Fruit fly (Drosophila melanogaster) whole organism, prepupa: Measurements from ENCODE around the gene Nup93-2.

ENCODE experiments used
- Blimp-1 ChIP-seq: fragments of 200-800 bp; sonication (Bioruptor generic); optimal IDR thresholded peaks from 3 replicates; lab custom pipeline; 2017; ENCODE audit warnings: missing biosample characterization, missing genetic modification characterization, mild to moderate bottlenecking, moderate library complexity, missing genetic modification reagents
- CG10631 ChIP-seq: fragments of 200-800 bp; sonication (Bioruptor generic); optimal IDR thresholded peaks from 2 replicates; lab custom pipeline; 2016; ENCODE audit warnings: missing biosample characterization, missing genetic modification characterization
- CG11902 ChIP-seq: fragments of 200-800 bp; sonication (Bioruptor generic); optimal IDR thresholded peaks from 3 replicates; lab custom pipeline; 2016; ENCODE audit warnings: missing biosample characterization, missing genetic modification characterization
- CG15336 ChIP-seq: fragments of 200-800 bp; sonication (Bioruptor generic); IDR thresholded peaks from 2 replicates; pipeline ENCODE4 v1.3.6; 2022; ENCODE audit warnings: missing biosample characterization, missing genetic modification characterization
- CG32006 ChIP-seq: fragments of 200-800 bp; sonication (Bioruptor generic); optimal IDR thresholded peaks from 3 replicates; lab custom pipeline; 2017; ENCODE audit warnings: missing biosample characterization, mild to moderate bottlenecking, missing genetic modification characterization
- CG3919 ChIP-seq: fragments of 200-800 bp; sonication (Bioruptor generic); optimal IDR thresholded peaks from 3 replicates; lab custom pipeline; 2016; ENCODE audit warnings: missing biosample characterization, missing genetic modification characterization
- CG4318 ChIP-seq: fragments of 200-800 bp; sonication (Bioruptor generic); optimal IDR thresholded peaks from 3 replicates; lab custom pipeline; 2017; ENCODE audit warnings: missing biosample characterization, mild to moderate bottlenecking, missing genetic modification characterization
- CG6163 ChIP-seq: fragments of 200-800 bp; sonication (Bioruptor generic); IDR thresholded peaks from 3 replicates; pipeline ENCODE4 v1.3.6; 2022; ENCODE audit warnings: missing biosample characterization, missing genetic modification characterization
- CG6854 ChIP-seq: fragments of 200-800 bp; sonication (Bioruptor generic); optimal IDR thresholded peaks from 2 replicates; lab custom pipeline; 2017; ENCODE audit warnings: missing biosample characterization, mild to moderate bottlenecking, missing genetic modification characterization
- CG7368 ChIP-seq: fragments of 200-800 bp; sonication (Bioruptor generic); optimal IDR thresholded peaks from 3 replicates; lab custom pipeline; 2016; ENCODE audit warnings: missing biosample characterization, missing genetic modification characterization
- CG8632 ChIP-seq: fragments of 200-800 bp; sonication (Bioruptor generic); optimal IDR thresholded peaks from 3 replicates; lab custom pipeline; 2016; ENCODE audit warnings: missing biosample characterization, missing genetic modification characterization
- Eip75B ChIP-seq: fragments of 200-800 bp; sonication (Bioruptor generic); optimal IDR thresholded peaks from 3 replicates; lab custom pipeline; 2016; ENCODE audit warnings: missing biosample characterization, missing genetic modification characterization
- Eip78C ChIP-seq: fragments of 200-800 bp; sonication (Bioruptor generic); peaks from one replicate; lab custom pipeline; 2016; ENCODE audit warnings: missing biosample characterization, missing genetic modification characterization
- Eip93F ChIP-seq: fragments of 200-800 bp; sonication (Bioruptor generic); optimal IDR thresholded peaks from 2 replicates; lab custom pipeline; 2016; ENCODE audit warnings: missing biosample characterization, mild to moderate bottlenecking, missing genetic modification characterization
- Hr38 ChIP-seq: sonication (Bioruptor generic); optimal IDR thresholded peaks from 2 replicates; lab custom pipeline; 2016; ENCODE audit warnings: missing biosample characterization, missing genetic modification characterization
- Met ChIP-seq: fragments of 200-800 bp; sonication (Bioruptor generic); optimal IDR thresholded peaks from 3 replicates; lab custom pipeline; 2016; ENCODE audit warnings: missing biosample characterization, missing genetic modification characterization
- OdsH ChIP-seq: fragments of 200-800 bp; sonication (Bioruptor generic); optimal IDR thresholded peaks from 3 replicates; lab custom pipeline; 2016; ENCODE audit warnings: missing biosample characterization, missing genetic modification characterization
- Sox102F ChIP-seq: fragments of 200-800 bp; sonication (Bioruptor generic); optimal IDR thresholded peaks from 2 replicates; lab custom pipeline; 2016; ENCODE audit warnings: missing biosample characterization, mild to moderate bottlenecking, missing genetic modification characterization
- Sox14 ChIP-seq: fragments of 200-800 bp; sonication (Bioruptor generic); optimal IDR thresholded peaks from 3 replicates; lab custom pipeline; 2016; ENCODE audit warnings: missing biosample characterization, missing genetic modification characterization
- achi ChIP-seq: fragments of 200-800 bp; sonication (Bioruptor generic); optimal IDR thresholded peaks from 3 replicates; lab custom pipeline; 2016; ENCODE audit warnings: missing biosample characterization, missing genetic modification characterization
- cyc ChIP-seq: fragments of 200-800 bp; sonication (Bioruptor generic); optimal IDR thresholded peaks from 3 replicates; lab custom pipeline; 2016; ENCODE audit warnings: missing biosample characterization, missing genetic modification characterization
- dsx ChIP-seq: fragments of 200-800 bp; optimal IDR thresholded peaks from 3 replicates; lab custom pipeline; 2019; ENCODE audit warnings: missing biosample characterization, mild to moderate bottlenecking, missing genetic modification characterization, moderate library complexity; ENCODE audit not compliant: poor library complexity, severe bottlenecking
- esn ChIP-seq: fragments of 200-800 bp; sonication (Bioruptor generic); optimal IDR thresholded peaks from 2 replicates; lab custom pipeline; 2016; ENCODE audit warnings: missing biosample characterization, mild to moderate bottlenecking, missing genetic modification characterization, moderate library complexity
- fd59A ChIP-seq: fragments of 200-800 bp; sonication (Bioruptor generic); optimal IDR thresholded peaks from 2 replicates; lab custom pipeline; 2017; ENCODE audit warnings: missing biosample characterization, mild to moderate bottlenecking, missing genetic modification characterization, missing genetic modification reagents
- lz ChIP-seq: fragments of 200-800 bp; sonication (Bioruptor generic); optimal IDR thresholded peaks from 3 replicates; lab custom pipeline; 2016; ENCODE audit warnings: missing biosample characterization, missing genetic modification characterization
- pdm3 ChIP-seq: fragments of 200-800 bp; sonication (Bioruptor generic); optimal IDR thresholded peaks from 3 replicates; lab custom pipeline; 2016; ENCODE audit warnings: missing biosample characterization, missing genetic modification characterization
- spab ChIP-seq: fragments of 200-800 bp; sonication (Bioruptor generic); optimal IDR thresholded peaks from 2 replicates; lab custom pipeline; 2017; ENCODE audit warnings: missing biosample characterization, mild to moderate bottlenecking, missing genetic modification characterization, missing genetic modification reagents
- ss ChIP-seq, 2 experiments: fragments of 200-800 bp; sonication (Bioruptor generic); optimal IDR thresholded peaks; 2 replicates in 1 of 2; 3 replicates in 1 of 2; lab custom pipeline; 2017 to 2018; ENCODE audit warnings: mild to moderate bottlenecking in 2 of 2, missing biosample characterization in 2 of 2, missing genetic modification characterization in 2 of 2, moderate library complexity in 1 of 2
- svp ChIP-seq: fragments of 200-800 bp; sonication (Bioruptor generic); peaks from one replicate; lab custom pipeline; 2016; ENCODE audit warnings: missing biosample characterization, missing genetic modification characterization
- topi ChIP-seq: fragments of 200-800 bp; sonication (Bioruptor generic); optimal IDR thresholded peaks from 3 replicates; lab custom pipeline; 2016; ENCODE audit warnings: missing biosample characterization, missing genetic modification characterization
- vri ChIP-seq: fragments of 200-800 bp; sonication (Bioruptor generic); optimal IDR thresholded peaks from 3 replicates; lab custom pipeline; 2016; ENCODE audit warnings: missing biosample characterization, mild to moderate bottlenecking, missing genetic modification characterization

The Nup93-2 gene

DNA sequence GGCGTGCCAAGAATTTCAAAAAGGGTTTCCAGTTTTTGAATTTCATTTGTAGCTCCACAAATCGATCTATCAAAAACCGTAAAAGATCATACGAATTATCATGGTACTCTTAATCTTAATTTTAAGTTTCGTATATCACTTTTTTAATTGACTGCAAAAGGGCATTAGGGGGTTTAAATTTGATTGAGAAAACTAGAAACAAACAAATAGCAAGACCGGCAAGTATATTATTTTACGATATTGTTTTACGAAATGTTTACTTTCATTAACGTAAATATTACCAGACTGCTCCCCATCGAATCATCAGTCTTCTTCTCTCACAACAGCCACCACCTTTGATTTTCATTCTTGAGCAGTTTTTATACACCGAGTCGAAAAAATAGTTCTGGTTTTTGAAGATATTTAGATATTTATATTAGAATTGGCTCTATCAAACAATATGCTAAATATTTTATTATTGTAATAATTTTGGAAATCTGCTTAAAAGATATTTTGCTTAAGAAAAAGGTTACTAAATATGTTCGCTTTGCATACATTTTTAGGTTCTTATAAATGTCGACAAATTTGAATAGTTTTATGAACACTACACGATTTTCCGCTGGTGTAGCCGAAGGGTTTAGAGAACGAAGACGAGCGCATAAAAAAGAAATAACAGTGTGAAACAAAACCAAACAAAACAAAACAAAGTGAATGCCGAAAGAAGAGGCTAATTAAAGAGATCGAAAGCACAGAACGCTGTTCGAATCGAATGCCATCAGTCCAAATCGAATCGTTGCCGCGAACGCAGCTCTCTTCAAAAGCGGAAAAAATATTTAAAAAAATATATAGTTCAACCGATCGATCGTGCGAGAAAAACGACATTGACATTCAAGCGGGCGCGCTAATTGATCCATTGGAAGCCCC is 20.0 kb upstream of the Nup93-2 start, which contains the start of gene Sdr (continued):
- TF ChIP-seq Blimp-1 (GFP tag; lab: Kevin White, UChicago) (peak; percentile 50), CG7368 (no peak), CG4318 (GFP tag; lab: Kevin White, UChicago) (no peak), spab (GFP tag; lab: Kevin White, UChicago) (peak; percentile 11), CG8632 (peak; percentile 49), pdm3 (GFP tag; lab: Kevin White, UChicago) (peak; percentile 22), Eip93F (no peak), CG11902 (GFP tag; lab: Kevin White, UChicago) (peak; percentile 58), CG15336 (0 out of 2 replicates have a peak, but pooled peaks have one; percentile 9), Sox102F (peak; percentile 29)

DNA sequence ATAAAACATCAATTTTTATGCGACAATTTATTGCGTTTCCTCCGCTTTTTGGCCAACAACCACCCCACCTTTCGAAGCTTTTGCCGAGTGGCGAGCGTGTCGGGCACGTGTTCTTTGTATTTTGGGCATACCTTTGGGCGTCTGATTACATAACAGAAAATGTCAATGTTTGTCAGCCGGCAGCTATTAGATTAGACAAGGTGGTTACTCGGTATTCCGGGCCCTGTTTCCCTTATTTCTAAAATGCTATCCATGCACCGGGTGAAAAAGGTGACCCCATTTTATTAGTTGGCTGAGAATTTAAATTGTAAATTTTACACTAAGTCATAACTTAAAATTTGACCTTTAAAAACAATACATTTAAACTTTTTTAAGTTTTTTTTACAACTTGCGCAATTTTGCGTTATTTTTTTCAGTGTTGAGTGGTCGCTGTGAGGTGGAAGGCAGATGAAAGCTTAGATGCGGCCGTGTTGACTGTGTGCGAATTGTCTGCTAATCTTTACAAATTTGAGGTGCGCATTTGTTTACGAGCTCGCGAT is 14.3 kb upstream of the Nup93-2 start:
- TF ChIP-seq vri, result no peak
- no peak for TF ChIP-seq Eip75B (GFP tag; lab: Kevin White, UChicago)
- TF ChIP-seq pdm3 (GFP tag; lab: Kevin White, UChicago), result no peak
- no peak for TF ChIP-seq CG10631
- no peak for TF ChIP-seq ss (GFP tag; optimal IDR thresholded peaks at IDR 0.05; lab: Kevin White, UChicago)
- no peak for TF ChIP-seq fd59A (GFP tag; lab: Kevin White, UChicago)

DNA sequence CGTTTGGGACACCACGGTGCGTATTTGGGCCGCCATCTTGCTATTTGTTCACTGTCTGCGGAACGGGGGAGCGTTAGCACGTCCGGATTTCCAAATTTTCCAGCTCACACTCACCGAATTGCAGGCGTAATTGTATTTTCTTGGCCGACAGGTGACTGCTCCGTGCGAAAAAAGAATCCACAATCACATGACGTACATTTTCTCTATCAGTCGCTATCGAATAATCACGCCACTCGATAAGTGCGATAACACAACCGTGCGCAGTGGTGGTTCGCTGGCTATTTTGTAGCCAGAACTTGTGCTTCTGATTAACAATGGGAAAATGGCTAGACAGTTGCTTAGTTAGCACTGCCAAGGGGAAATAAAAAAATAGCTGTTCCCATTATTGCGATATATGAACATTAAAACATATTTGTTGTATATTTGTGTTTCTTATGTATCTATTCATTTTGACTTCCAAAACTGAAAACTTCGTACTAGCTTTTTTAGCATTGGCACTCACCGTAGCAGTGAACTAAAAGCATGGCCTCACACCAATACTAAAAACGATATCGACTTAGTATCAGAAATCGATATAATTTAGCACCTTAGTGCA is 5.8 kb upstream of the Nup93-2 start, which contains the start of gene VhaPPA1-1:
VhaPPA1-1 (minus strand) TSS at position 225 of the 595 bp plus-strand sequence.
- TF ChIP-seq Eip78C (GFP tag; lab: Kevin White, UChicago) (peak; percentile 39), CG6163 (GFP tag; lab: Robert Waterston, UW) (no peak), achi (GFP tag; lab: Kevin White, UChicago) (no peak), esn (GFP tag; lab: Kevin White, UChicago) (peak; percentile 8), svp (GFP tag; lab: Kevin White, UChicago) (peak; percentile 68), Hr38 (no peak), lz (GFP tag; lab: Kevin White, UChicago) (peak; percentile 18), Sox14 (peak; percentile 59), CG15336 (0 out of 2 replicates have a peak, but pooled peaks have one; percentile 40), topi (GFP tag; lab: Kevin White, UChicago) (peak; percentile 19), Eip75B (GFP tag; lab: Kevin White, UChicago) (peak; percentile 12)

DNA sequence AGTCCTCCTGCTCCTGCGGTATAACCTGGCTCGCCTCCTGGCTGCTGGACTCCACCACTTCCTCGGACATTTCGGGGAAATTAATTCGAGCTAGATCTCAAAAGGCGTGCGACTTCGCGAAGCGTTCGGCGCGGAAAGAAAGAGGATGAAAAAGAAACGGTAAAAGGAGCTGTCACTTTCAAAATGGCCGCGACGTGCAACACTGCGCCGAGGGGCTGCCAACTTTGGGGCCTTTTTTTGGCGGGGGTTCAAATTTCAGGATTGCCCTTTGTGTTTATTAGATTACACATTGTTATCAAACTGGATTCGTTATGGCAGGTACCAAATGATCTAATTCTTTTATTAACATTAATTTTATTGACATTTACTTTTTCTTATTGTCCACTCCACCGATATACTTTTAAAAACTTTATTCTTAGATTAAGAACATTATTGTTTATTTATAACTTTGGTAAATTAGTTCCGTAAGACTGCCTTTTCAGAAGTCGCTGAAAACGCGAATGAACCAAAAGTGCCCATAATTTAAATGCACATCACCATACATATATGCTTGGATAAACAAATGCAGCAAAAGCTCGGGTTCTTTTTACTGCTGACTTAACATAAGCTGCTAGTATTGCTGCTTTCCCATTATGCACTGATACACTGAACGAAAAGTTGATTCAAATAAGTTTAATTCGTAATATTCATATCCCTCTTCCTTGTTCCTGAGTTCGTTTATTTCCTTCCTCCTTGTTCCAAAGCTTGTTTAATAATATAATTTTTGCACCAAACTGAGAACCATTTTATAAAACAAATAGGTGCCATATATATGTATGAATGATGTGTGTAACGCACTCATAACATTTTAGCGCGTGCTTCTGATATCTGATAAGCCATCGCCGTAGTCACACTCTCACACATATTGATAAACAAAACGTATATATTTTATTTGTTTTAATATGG is 3.5 kb upstream of the Nup93-2 start, which contains the start of gene RpS5b:
RpS5b (minus strand) TSS at position 156 of the 945 bp plus-strand sequence.
- TF ChIP-seq Hr38 (no peak), Sox14 (peak; percentile 19), fd59A (GFP tag; lab: Kevin White, UChicago) (no peak), CG11902 (GFP tag; lab: Kevin White, UChicago) (no peak), OdsH (no peak), Met (peak; percentile 28), Blimp-1 (GFP tag; lab: Kevin White, UChicago) (peak; percentile 61), CG32006 (no peak), cyc (peak; percentile 11), CG6163 (GFP tag; lab: Robert Waterston, UW) (0 out of 3 replicates have a peak, but pooled peaks have one; percentile 18), CG3919 (GFP tag; lab: Kevin White, UChicago) (peak; percentile 12), CG6854 (peak; percentile 5), Eip78C (GFP tag; lab: Kevin White, UChicago) (peak; percentile 58), achi (GFP tag; lab: Kevin White, UChicago) (peak; percentile 98), dsx (GFP tag; lab: Kevin White, UChicago) (no peak), pdm3 (GFP tag; lab: Kevin White, UChicago) (no peak), svp (GFP tag; lab: Kevin White, UChicago) (peak; percentile 34)
